Worm (Caenorhabditis elegans): ENCODE results near the gene taf-13.

ce11 chrII:10594758-10595157 is 10.7 kb downstream of the taf-13 start, which contains the start of gene C14A4.6:
- TF ChIP-seq ztf-23 (GFP tag; IDR thresholded peaks at IDR 0.05) (no peak), ztf-29 (GFP tag; IDR thresholded peaks at IDR 0.05) (no peak), flt-1 (GFP tag; IDR thresholded peaks at IDR 0.05) (no peak)
